Worm (Caenorhabditis elegans) whole organism, L4 larva: ENCODE measurements around the gene K12H6.6.

Experiments
- D1046.2 ChIP-seq: fragments of 200-800 bp; sonication (Bioruptor generic); IDR thresholded peaks from 2 replicates; pipeline ENCODE4 v1.3.6; 2022; ENCODE audit warnings: missing genetic modification characterization, missing compliant biosample characterization
- F10B5.3 ChIP-seq: sonication (generic microtip); optimal IDR thresholded peaks from 2 replicates; lab custom pipeline; 2016; ENCODE audit warnings: mild to moderate bottlenecking, missing genetic modification characterization, missing compliant biosample characterization
- R02D3.7 ChIP-seq: fragments of 150-350 bp; sonication (generic microtip); optimal IDR thresholded peaks from 3 replicates; lab custom pipeline; 2014; ENCODE audit warnings: missing biosample characterization, missing genetic modification characterization
- T26A8.4 ChIP-seq: fragments of 200-800 bp; sonication (Bioruptor generic); IDR thresholded peaks from 2 replicates; pipeline ENCODE4 v1.3.6; 2022; ENCODE audit warnings: missing genetic modification characterization, missing compliant biosample characterization
- ZK337.2 ChIP-seq: fragments of 200-800 bp; sonication (Bioruptor generic); IDR thresholded peaks from 2 replicates; pipeline ENCODE4 v1.3.6; 2022; ENCODE audit warnings: missing genetic modification reagents, missing genetic modification characterization, missing compliant biosample characterization
- aly-2 ChIP-seq: sonication (generic microtip); optimal IDR thresholded peaks from 2 replicates; lab custom pipeline; 2018; ENCODE audit warnings: missing biosample characterization, missing genetic modification characterization
- ceh-28 ChIP-seq: fragments of 150-350 bp; optimal IDR thresholded peaks from 2 replicates; lab custom pipeline; 2014; ENCODE audit warnings: missing biosample characterization, missing genetic modification reagents, missing genetic modification characterization
- ceh-44 ChIP-seq: fragments of 200-800 bp; sonication (Bioruptor generic); IDR thresholded peaks from 2 replicates; pipeline ENCODE4 v1.3.6; 2022; ENCODE audit warnings: missing genetic modification reagents, missing genetic modification characterization, missing compliant biosample characterization
- ces-1 ChIP-seq: fragments of 150-350 bp; sonication (generic microtip); optimal IDR thresholded peaks from 4 replicates; lab custom pipeline; 2014; ENCODE audit warnings: missing biosample characterization, missing genetic modification reagents, missing genetic modification characterization
- ctbp-1 ChIP-seq: fragments of 200-800 bp; sonication (Bioruptor generic); IDR thresholded peaks from 2 replicates; pipeline ENCODE4 v1.3.6; 2022; ENCODE audit warnings: missing genetic modification reagents, missing genetic modification characterization, missing compliant biosample characterization
- daf-12 ChIP-seq: fragments of 150-350 bp; optimal IDR thresholded peaks from 2 replicates; lab custom pipeline; 2014; ENCODE audit warnings: missing biosample characterization, missing genetic modification reagents, missing genetic modification characterization
- daf-16 ChIP-seq, 3 experiments: sonication (generic microtip); optimal IDR thresholded peaks; 2 replicates each; lab custom pipeline; 2016 to 2017; ENCODE audit warnings: missing genetic modification characterization in 3 of 3, missing genetic modification reagents in 3 of 3, mild to moderate bottlenecking in 2 of 3, missing compliant biosample characterization in 2 of 3, missing biosample characterization in 1 of 3, moderate library complexity in 1 of 3
- daf-19 ChIP-seq: fragments of 200-800 bp; sonication (Bioruptor generic); conservative IDR thresholded peaks from 2 replicates; pipeline ENCODE4 v1.3.6; 2022; ENCODE audit warnings: missing genetic modification characterization, missing compliant biosample characterization
- daf-8 ChIP-seq: fragments of 200-800 bp; sonication (Bioruptor generic); IDR thresholded peaks from 2 replicates; pipeline ENCODE4 v1.3.6; 2022; ENCODE audit warnings: missing genetic modification characterization, missing compliant biosample characterization
- dmd-6 ChIP-seq: fragments of 200-800 bp; sonication (Bioruptor generic); IDR thresholded peaks from 2 replicates; pipeline ENCODE4 v1.3.6; 2022; ENCODE audit warnings: missing genetic modification reagents, missing genetic modification characterization, missing compliant biosample characterization
- dmd-8 ChIP-seq: fragments of 200-800 bp; sonication (Bioruptor generic); IDR thresholded peaks from 2 replicates; pipeline ENCODE4 v1.3.6; 2022; ENCODE audit warnings: missing genetic modification characterization, missing compliant biosample characterization
- dpl-1 ChIP-seq: fragments of 150-350 bp; optimal IDR thresholded peaks from 2 replicates; lab custom pipeline; 2014; ENCODE audit warnings: missing biosample characterization, missing genetic modification reagents, missing genetic modification characterization
- duxl-1 ChIP-seq: sonication (generic microtip); optimal IDR thresholded peaks from 2 replicates; lab custom pipeline; 2016; ENCODE audit warnings: mild to moderate bottlenecking, missing genetic modification characterization, moderate library complexity, missing compliant biosample characterization; ENCODE audit not compliant: poor library complexity
- egl-27 ChIP-seq: sonication (generic microtip); optimal IDR thresholded peaks from 3 replicates; lab custom pipeline; 2017; ENCODE audit warnings: missing biosample characterization, missing genetic modification reagents, missing genetic modification characterization
- egl-43 ChIP-seq: fragments of 200-800 bp; sonication (Bioruptor generic); IDR thresholded peaks from 2 replicates; pipeline ENCODE4 v1.3.6; 2022; ENCODE audit warnings: missing genetic modification reagents, missing genetic modification characterization, missing compliant biosample characterization
- hif-1 ChIP-seq, 2 experiments: sonication (generic microtip); optimal IDR thresholded peaks; 2 replicates each; lab custom pipeline; 2016 to 2017; ENCODE audit warnings: missing compliant biosample characterization in 2 of 2, missing genetic modification characterization in 2 of 2, missing genetic modification reagents in 2 of 2, missing genotype in 2 of 2, mild to moderate bottlenecking in 1 of 2
- hlh-11 ChIP-seq: fragments of 200-800 bp; sonication (Bioruptor generic); optimal IDR thresholded peaks from 2 replicates; lab custom pipeline; 2018; ENCODE audit warnings: mild to moderate bottlenecking, missing genetic modification characterization, missing compliant biosample characterization
- hlh-30 ChIP-seq: sonication (generic microtip); optimal IDR thresholded peaks from 2 replicates; lab custom pipeline; 2017; ENCODE audit warnings: antibody characterized with exemption, mild to moderate bottlenecking, missing genetic modification characterization, missing compliant biosample characterization; ENCODE audit not compliant: insufficient read depth
- hmg-1.1 ChIP-seq: fragments of 200-800 bp; sonication (Bioruptor generic); IDR thresholded peaks from 2 replicates; pipeline ENCODE4 v1.3.6; 2022; ENCODE audit warnings: missing genetic modification reagents, missing genetic modification characterization, missing compliant biosample characterization
- lim-7 ChIP-seq: fragments of 200-800 bp; sonication (Bioruptor generic); IDR thresholded peaks from 2 replicates; pipeline ENCODE4 v1.3.6; 2022; ENCODE audit warnings: missing genetic modification characterization, missing compliant biosample characterization
- lin-1 ChIP-seq: fragments of 200-800 bp; sonication (Bioruptor generic); IDR thresholded peaks from 2 replicates; pipeline ENCODE4 v1.3.6; 2022; ENCODE audit warnings: missing genetic modification reagents, missing genetic modification characterization, missing compliant biosample characterization
- lin-13 ChIP-seq: fragments of 150-350 bp; optimal IDR thresholded peaks from 2 replicates; lab custom pipeline; 2014; ENCODE audit warnings: missing biosample characterization, missing genetic modification reagents, missing genetic modification characterization
- lin-15B ChIP-seq: fragments of 150-350 bp; sonication (generic microtip); optimal IDR thresholded peaks from 3 replicates; lab custom pipeline; 2014; ENCODE audit warnings: missing biosample characterization, missing genetic modification characterization
- lir-3 ChIP-seq: sonication (generic microtip); optimal IDR thresholded peaks from 2 replicates; lab custom pipeline; 2016; ENCODE audit warnings: mild to moderate bottlenecking, missing genetic modification characterization, missing compliant biosample characterization
- mdl-1 ChIP-seq, 2 experiments: fragments of 150-350 bp in 1 of 2; sonication (generic microtip) in 1 of 2; optimal IDR thresholded peaks; 2 replicates each; lab custom pipeline; 2014 to 2017; ENCODE audit warnings: missing biosample characterization in 2 of 2, missing genetic modification characterization in 2 of 2
- mep-1 ChIP-seq: fragments of 150-350 bp; sonication (generic microtip); optimal IDR thresholded peaks from 3 replicates; lab custom pipeline; 2014; ENCODE audit warnings: missing biosample characterization, missing genetic modification characterization
- mes-2 ChIP-seq: sonication (generic microtip); optimal IDR thresholded peaks from 2 replicates; lab custom pipeline; 2016; ENCODE audit warnings: missing genotype, mild to moderate bottlenecking, missing genetic modification characterization, missing compliant biosample characterization; ENCODE audit not compliant: poor library complexity, severe bottlenecking
- nhr-10 ChIP-seq: fragments of 150-350 bp; optimal IDR thresholded peaks from 2 replicates; lab custom pipeline; 2014; ENCODE audit warnings: missing biosample characterization, missing genetic modification characterization
- nhr-237 ChIP-seq: sonication (generic microtip); optimal IDR thresholded peaks from 2 replicates; lab custom pipeline; 2017; ENCODE audit warnings: missing biosample characterization, missing genetic modification characterization
- nhr-25 ChIP-seq: sonication (generic microtip); optimal IDR thresholded peaks from 2 replicates; lab custom pipeline; 2017; ENCODE audit warnings: missing genetic modification characterization, mild to moderate bottlenecking, missing compliant biosample characterization, antibody characterized with exemption, moderate library complexity, borderline replicate concordance; ENCODE audit not compliant: insufficient read depth
- nhr-42 ChIP-seq: fragments of 200-800 bp; sonication (Bioruptor generic); IDR thresholded peaks from 2 replicates; pipeline ENCODE4 v1.3.6; 2022; ENCODE audit warnings: missing genetic modification characterization, missing compliant biosample characterization
- php-3 ChIP-seq: fragments of 200-800 bp; sonication (Bioruptor generic); IDR thresholded peaks from 2 replicates; pipeline ENCODE4 v1.3.6; 2022; ENCODE audit warnings: missing genetic modification reagents, missing genetic modification characterization, missing compliant biosample characterization
- set-16 ChIP-seq: fragments of 200-800 bp; sonication (Bioruptor generic); IDR thresholded peaks from 2 replicates; pipeline ENCODE4 v1.3.6; 2022; ENCODE audit warnings: missing genetic modification reagents, missing genetic modification characterization, missing compliant biosample characterization
- snpc-4 ChIP-seq: fragments of 150-350 bp; optimal IDR thresholded peaks from 2 replicates; lab custom pipeline; 2014; ENCODE audit warnings: missing biosample characterization, missing genetic modification characterization
- tag-97 ChIP-seq: fragments of 200-800 bp; sonication (Bioruptor generic); IDR thresholded peaks from 2 replicates; pipeline ENCODE4 v1.3.6; 2022; ENCODE audit warnings: missing genetic modification characterization, missing compliant biosample characterization
- tra-1 ChIP-seq: fragments of 200-800 bp; sonication (Bioruptor generic); IDR thresholded peaks from 2 replicates; pipeline ENCODE4 v1.3.6; 2022; ENCODE audit warnings: missing genetic modification reagents, missing genetic modification characterization, missing compliant biosample characterization
- unc-39 ChIP-seq: sonication (generic microtip); optimal IDR thresholded peaks from 2 replicates; lab custom pipeline; 2017; ENCODE audit warnings: missing biosample characterization, missing genetic modification characterization
- unc-62 ChIP-seq, 3 experiments: fragments of 150-350 bp in 1 of 3; sonication (generic microtip); optimal IDR thresholded peaks in 2 of 3; peaks in 1 of 3; 1 replicate in 1 of 3; 2 replicates in 2 of 3; lab custom pipeline; 2014 to 2017; ENCODE audit warnings: missing biosample characterization in 3 of 3, missing genetic modification characterization in 3 of 3, missing genetic modification reagents in 3 of 3, missing genotype in 1 of 3
- vab-7 ChIP-seq: fragments of 200-800 bp; sonication (Bioruptor generic); IDR thresholded peaks from 2 replicates; pipeline ENCODE4 v1.3.6; 2022; ENCODE audit warnings: missing genetic modification reagents, missing genetic modification characterization, missing compliant biosample characterization
- zag-1 ChIP-seq: fragments of 150-350 bp; optimal IDR thresholded peaks from 2 replicates; lab custom pipeline; 2014; ENCODE audit warnings: missing biosample characterization, missing genetic modification characterization
- zfp-2 ChIP-seq: sonication (generic microtip); optimal IDR thresholded peaks from 2 replicates; lab custom pipeline; 2016; ENCODE audit warnings: mild to moderate bottlenecking, missing genetic modification characterization, missing compliant biosample characterization
- ztf-11 ChIP-seq: fragments of 150-350 bp; optimal IDR thresholded peaks from 2 replicates; lab custom pipeline; 2014; ENCODE audit warnings: missing biosample characterization, missing genetic modification characterization
- ztf-7 ChIP-seq: fragments of 150-350 bp; optimal IDR thresholded peaks from 2 replicates; lab custom pipeline; 2014; ENCODE audit warnings: missing biosample characterization, missing genetic modification characterization

K12H6.6 gene

ce11 chrII:2834105-2834504, 3.1 kb upstream of the K12H6.6 start (continued):
- TF ChIP-seq mes-2 = peak; percentile 38
- no peak for TF ChIP-seq lin-13 (GFP tag; lab: Kevin White, UChicago)
- no peak for TF ChIP-seq D1046.2 (GFP tag; lab: Robert Waterston, UW)
- TF ChIP-seq mep-1 (tag; lab: Kevin White, UChicago) = no peak
- no peak for TF ChIP-seq unc-62 (GFP tag; optimal IDR thresholded peaks at IDR 0.05 in 1 of 2; lab: Kevin White, UChicago)
- no peak for TF ChIP-seq unc-62 (tag; optimal IDR thresholded peaks at IDR 0.05; lab: Kevin White, UChicago)
- no peak for TF ChIP-seq dmd-8 (GFP tag; lab: Robert Waterston, UW)
- no peak for TF ChIP-seq aly-2
- TF ChIP-seq dmd-6 (GFP tag; lab: Robert Waterston, UW) = peak; percentile 44
- no peak for TF ChIP-seq zfp-2 (tag; lab: Kevin White, UChicago)
- no peak for TF ChIP-seq hmg-1.1 (GFP tag; lab: Robert Waterston, UW)
- TF ChIP-seq nhr-42 (GFP tag; lab: Robert Waterston, UW) = no peak
- TF ChIP-seq daf-12 (tag; lab: Kevin White, UChicago) = no peak

ce11 chrII:2832539-2832938, 1.5 kb upstream of the K12H6.6 start:
- no peak for TF ChIP-seq daf-16 (GFP tag; optimal IDR thresholded peaks at IDR 0.05; lab: Kevin White, UChicago)
- peak; percentile 39 for TF ChIP-seq daf-16 (tag; optimal IDR thresholded peaks at IDR 0.05; lab: Kevin White, UChicago)
- no peak for TF ChIP-seq hmg-1.1 (GFP tag; lab: Robert Waterston, UW)
- TF ChIP-seq hlh-30 = peak; percentile 55
- no peak for TF ChIP-seq mdl-1 (tag; optimal IDR thresholded peaks at IDR 0.05; lab: Kevin White, UChicago)
- TF ChIP-seq egl-43 (GFP tag; lab: Robert Waterston, UW) = no peak
- TF ChIP-seq dpl-1 (GFP tag; lab: Kevin White, UChicago) = no peak
- TF ChIP-seq dmd-8 (GFP tag; lab: Robert Waterston, UW) = no peak
- no peak for TF ChIP-seq ctbp-1 (GFP tag; lab: Robert Waterston, UW)
- no peak for TF ChIP-seq R02D3.7
- no peak for TF ChIP-seq lim-7 (GFP tag; lab: Robert Waterston, UW)
- no peak for TF ChIP-seq T26A8.4 (GFP tag; lab: Robert Waterston, UW)
- no peak for TF ChIP-seq tag-97 (GFP tag; lab: Robert Waterston, UW)
- no peak for TF ChIP-seq F10B5.3 (tag; lab: Kevin White, UChicago)
- no peak for TF ChIP-seq zag-1 (tag; lab: Kevin White, UChicago)
- TF ChIP-seq nhr-10 (tag; lab: Kevin White, UChicago) = no peak
- TF ChIP-seq nhr-25 (tag; lab: Kevin White, UChicago) = no peak
- no peak for TF ChIP-seq lin-1 (GFP tag; lab: Robert Waterston, UW)
- no peak for TF ChIP-seq daf-8 (GFP tag; lab: Robert Waterston, UW)
- TF ChIP-seq ceh-28 (tag; lab: Kevin White, UChicago) = no peak
- 0 out of 2 replicates have a peak, but pooled peaks have one; percentile 11 for TF ChIP-seq php-3 (GFP tag; lab: Robert Waterston, UW)
- no peak for TF ChIP-seq snpc-4 (tag; lab: Kevin White, UChicago)
- TF ChIP-seq vab-7 = no peak
- no peak for TF ChIP-seq lin-15B (tag; lab: Kevin White, UChicago)
- TF ChIP-seq hif-1 (tag; optimal IDR thresholded peaks at IDR 0.05; lab: Kevin White, UChicago) = no peak

- TF ChIP-seq lir-3 (tag; lab: Kevin White, UChicago) (no peak), ztf-7 (tag; lab: Kevin White, UChicago) (no peak), nhr-237 (no peak), duxl-1 (tag; lab: Kevin White, UChicago) (no peak), unc-39 (no peak), ceh-44 (GFP tag; lab: Robert Waterston, UW) (no peak), set-16 (GFP tag; lab: Robert Waterston, UW) (no peak), hlh-30 (no peak), ces-1 (GFP tag; lab: Kevin White, UChicago) (no peak), zag-1 (tag; lab: Kevin White, UChicago) (no peak), dmd-6 (GFP tag; lab: Robert Waterston, UW) (peak; percentile 22; the same call in 1 of the 2 replicates), ztf-11 (tag; lab: Kevin White, UChicago) (no peak), tra-1 (GFP tag; lab: Robert Waterston, UW) (no peak), D1046.2 (GFP tag; lab: Robert Waterston, UW) (no peak), egl-27 (tag; lab: Kevin White, UChicago) (no peak), hlh-11 (peak; percentile 9), ZK337.2 (GFP tag; lab: Robert Waterston, UW) (no peak), daf-19 (no peak), egl-43 (GFP tag; lab: Robert Waterston, UW) (no peak), daf-12 (tag; lab: Kevin White, UChicago) (no peak)
These were observed 1.1 kb upstream of the K12H6.6 start for ce11 chrII:2832098-2832497.
